Fruit fly (Drosophila melanogaster): ENCODE measurements around the gene CG15756.

CG15756 gene

dm6 chrX:13539448-13539847 lies 5.2 kb downstream of the CG15756 start:
- no peak for TF ChIP-seq CTCF (GFP tag; optimal IDR thresholded peaks at IDR 0.05)
- TF ChIP-seq Sry-β (GFP tag; optimal IDR thresholded peaks at IDR 0.05): no peak
- TF ChIP-seq unpg (GFP tag; optimal IDR thresholded peaks at IDR 0.05): no peak
- TF ChIP-seq CG1792 (GFP tag; optimal IDR thresholded peaks at IDR 0.05): no peak
- TF ChIP-seq eve (GFP tag; optimal IDR thresholded peaks at IDR 0.05): no peak
- TF ChIP-seq BtbVII (GFP tag; optimal IDR thresholded peaks at IDR 0.05): no peak
- no peak for TF ChIP-seq tin (GFP tag; optimal IDR thresholded peaks at IDR 0.05)
- peak; percentile 20 for TF ChIP-seq Med (GFP tag)
- no peak for TF ChIP-seq grau (tag; optimal IDR thresholded peaks at IDR 0.05)
- no peak for TF ChIP-seq CG10274 (GFP tag; optimal IDR thresholded peaks at IDR 0.05)
- 0 out of 3 replicates have a peak, but pooled peaks have one; percentile 6 for TF ChIP-seq row (GFP tag; IDR thresholded peaks at IDR 0.05)
- no peak for TF ChIP-seq E2f1 (GFP tag; IDR thresholded peaks at IDR 0.05)
- TF ChIP-seq CG34224 (GFP tag; IDR thresholded peaks at IDR 0.05; ENCODE audit: partially characterized antibody): no peak
- no peak for TF ChIP-seq CoRest (tag; optimal IDR thresholded peaks at IDR 0.05)
- no peak for TF ChIP-seq tio (GFP tag; optimal IDR thresholded peaks at IDR 0.05)
- no peak for TF ChIP-seq exex (tag; optimal IDR thresholded peaks at IDR 0.05)
- TF ChIP-seq CG4282 (GFP tag; optimal IDR thresholded peaks at IDR 0.05): no peak
- TF ChIP-seq CG8478 (optimal IDR thresholded peaks at IDR 0.05): no peak
- no peak for TF ChIP-seq grn (GFP tag; optimal IDR thresholded peaks at IDR 0.05)
- no peak for TF ChIP-seq CG10959 (GFP tag; IDR thresholded peaks at IDR 0.05)
- peak; percentile 12 for TF ChIP-seq gem (tag; optimal IDR thresholded peaks at IDR 0.05)
- TF ChIP-seq Dref (GFP tag; IDR thresholded peaks at IDR 0.05): no peak
- TF ChIP-seq zfh2 (GFP tag; optimal IDR thresholded peaks at IDR 0.05): no peak
- TF ChIP-seq Taf1 (GFP tag; IDR thresholded peaks at IDR 0.05): no peak
- no peak for TF ChIP-seq gsb-n (tag; optimal IDR thresholded peaks at IDR 0.05)

- TF ChIP-seq Dbx (GFP tag; IDR thresholded peaks at IDR 0.05) (no peak), CG6272 (GFP tag; IDR thresholded peaks at IDR 0.05) (no peak), Med (GFP tag) (peak; percentile 40), CG2199 (GFP tag; IDR thresholded peaks at IDR 0.05) (no peak)
Measured at dm6 chrX:13540920-13541605, 6.9 kb downstream of the CG15756 start.

dm6 chrX:13542084-13542483 lies 7.9 kb downstream of the CG15756 start:
- TF ChIP-seq BEAF-32 (GFP tag; optimal IDR thresholded peaks at IDR 0.05) (no peak), seq (GFP tag; IDR thresholded peaks at IDR 0.05) (no peak), CG11696 (GFP tag; IDR thresholded peaks at IDR 0.05) (no peak), slbo (GFP tag; IDR thresholded peaks at IDR 0.05) (no peak), Dll (GFP tag; IDR thresholded peaks at IDR 0.05; ENCODE audit: partially characterized antibody) (no peak), CG14050 (GFP tag; IDR thresholded peaks at IDR 0.05) (no peak), maf-S (GFP tag; optimal IDR thresholded peaks at IDR 0.05) (no peak), CG13296 (GFP tag; optimal IDR thresholded peaks at IDR 0.05) (no peak), mld (GFP tag; IDR thresholded peaks at IDR 0.05; ENCODE audit: partially characterized antibody) (no peak), CG32532 (GFP tag; IDR thresholded peaks at IDR 0.05) (no peak), sens (GFP tag) (no peak), sima (GFP tag; optimal IDR thresholded peaks at IDR 0.05) (no peak), Hmx (GFP tag; optimal IDR thresholded peaks at IDR 0.05) (no peak)
